Worm (Caenorhabditis elegans) whole organism, midembryonic: Measurements from ENCODE around the gene gnrr-2.

Experiments used
- cog-1 ChIP-seq: sonication (generic microtip); optimal IDR thresholded peaks from 2 replicates; lab custom pipeline; 2016; ENCODE audit warnings: missing genetic modification characterization, missing compliant biosample characterization
- ref-1 ChIP-seq: fragments of 200-800 bp; sonication (Bioruptor generic); conservative IDR thresholded peaks from 2 replicates; pipeline ENCODE4 v1.3.6; 2022; ENCODE audit warnings: missing genetic modification reagents, missing genetic modification characterization, missing compliant biosample characterization
- tab-1 ChIP-seq: fragments of 200-800 bp; sonication (Bioruptor generic); IDR thresholded peaks from 2 replicates; pipeline ENCODE4 v1.3.6; 2022; ENCODE audit warnings: missing genetic modification characterization, missing compliant biosample characterization
- ztf-29 ChIP-seq: fragments of 200-800 bp; sonication (Bioruptor generic); IDR thresholded peaks from 2 replicates; pipeline ENCODE4 v1.3.6; 2022; ENCODE audit warnings: missing genetic modification reagents, missing genetic modification characterization, missing compliant biosample characterization

DNA sequence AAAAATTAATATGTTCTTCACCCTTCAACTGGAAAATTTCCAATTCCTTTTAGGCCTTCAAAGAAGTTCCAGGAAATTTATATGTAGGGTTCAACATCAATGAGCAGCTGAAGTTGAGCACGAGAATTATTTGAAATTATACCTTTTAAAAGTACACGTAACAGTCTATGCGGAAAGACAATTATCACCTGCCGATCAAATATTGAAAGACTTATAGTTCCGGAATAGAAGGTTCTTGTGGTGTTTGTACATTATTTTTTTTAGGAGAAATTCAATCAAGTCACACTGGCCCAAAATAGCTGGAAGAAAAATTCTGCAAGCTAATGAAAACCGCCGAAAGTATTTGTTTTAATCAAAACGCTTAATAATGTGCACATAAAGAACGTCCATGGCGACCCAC lies 28.6 kb upstream of the gnrr-2 start:
- no peak for TF ChIP-seq ztf-29 (GFP tag; lab: Robert Waterston, UW)
- TF ChIP-seq cog-1 (tag; lab: Kevin White, UChicago) = no peak
- no peak for TF ChIP-seq tab-1 (GFP tag; lab: Robert Waterston, UW)
- TF ChIP-seq ref-1 (GFP tag; lab: Robert Waterston, UW) = no peak
